Worm (Caenorhabditis elegans) whole organism, L4/young adult: ENCODE data around the gene gei-8.

Source experiments
- dao-5 ChIP-seq: sonication (generic microtip); optimal IDR thresholded peaks from 2 replicates; lab custom pipeline; 2016; ENCODE audit warnings: missing genotype, missing genetic modification characterization, moderate library complexity, missing compliant biosample characterization
- him-1 ChIP-seq: sonication (generic microtip); optimal IDR thresholded peaks from 2 replicates; lab custom pipeline; 2016; ENCODE audit warnings: missing genotype, missing genetic modification reagents, missing genetic modification characterization, missing compliant biosample characterization

DNA sequence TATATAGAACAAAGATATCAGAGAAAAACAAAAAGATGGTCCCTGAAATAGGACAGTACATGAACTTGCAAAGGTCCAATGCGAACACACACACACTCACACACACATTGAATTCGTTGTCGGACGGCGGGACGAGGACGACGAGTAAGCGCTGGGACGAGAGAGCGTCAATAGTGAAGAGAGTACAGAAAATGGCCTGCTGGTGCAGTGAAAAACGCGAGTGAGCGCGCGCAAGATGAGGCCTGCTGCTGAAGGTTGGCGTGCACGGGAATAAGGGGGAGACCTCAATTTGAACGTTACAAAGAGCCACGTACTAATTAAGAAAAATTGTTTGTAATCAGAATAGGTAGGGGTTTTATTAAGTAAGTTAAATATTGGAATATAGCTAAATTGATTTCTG, 5.9 kb upstream of the gei-8 start:
- TF ChIP-seq him-1 (tag; lab: Kevin White, UChicago): no peak
- no peak for TF ChIP-seq dao-5 (tag; lab: Kevin White, UChicago)
